Worm (Caenorhabditis elegans) whole organism, late embryonic: ENCODE measurements around the gene ZK892.3.

Experiments used
- C08G9.2 ChIP-seq: sonication (generic microtip); optimal IDR thresholded peaks from 2 replicates; lab custom pipeline; 2016; ENCODE audit warnings: mild to moderate bottlenecking, missing genetic modification characterization, moderate library complexity, missing compliant biosample characterization
- F13H6.1 ChIP-seq: sonication (generic microtip); optimal IDR thresholded peaks from 2 replicates; lab custom pipeline; 2016; ENCODE audit warnings: missing genetic modification characterization, missing compliant biosample characterization
- K02D7.2 ChIP-seq: sonication (generic microtip); optimal IDR thresholded peaks from 2 replicates; lab custom pipeline; 2017; ENCODE audit warnings: mild to moderate bottlenecking, missing genetic modification characterization, missing compliant biosample characterization
- T23F11.4 ChIP-seq: fragments of 200-800 bp; sonication (Bioruptor generic); optimal IDR thresholded peaks from 2 replicates; lab custom pipeline; 2018; ENCODE audit warnings: mild to moderate bottlenecking, missing genetic modification characterization, missing compliant biosample characterization
- Y22D7AL.16 ChIP-seq: sonication (generic microtip); optimal IDR thresholded peaks from 2 replicates; lab custom pipeline; 2016; ENCODE audit warnings: missing genetic modification characterization, missing compliant biosample characterization
- ahr-1 ChIP-seq: sonication (generic microtip); optimal IDR thresholded peaks from 2 replicates; lab custom pipeline; 2016; ENCODE audit warnings: missing genetic modification characterization, missing compliant biosample characterization
- ceh-14 ChIP-seq: sonication (generic microtip); optimal IDR thresholded peaks from 2 replicates; lab custom pipeline; 2016; ENCODE audit warnings: missing genotype, missing genetic modification characterization, missing compliant biosample characterization
- ceh-18 ChIP-seq: sonication (generic microtip); optimal IDR thresholded peaks from 2 replicates; lab custom pipeline; 2016; ENCODE audit warnings: missing genetic modification characterization, missing compliant biosample characterization
- ceh-19 ChIP-seq: fragments of 200-800 bp; sonication (Bioruptor generic); optimal IDR thresholded peaks from 2 replicates; lab custom pipeline; 2018; ENCODE audit warnings: mild to moderate bottlenecking, missing genetic modification characterization, missing compliant biosample characterization
- ceh-2 ChIP-seq: sonication (generic microtip); optimal IDR thresholded peaks from 2 replicates; lab custom pipeline; 2016; ENCODE audit warnings: missing genotype, missing genetic modification characterization, missing compliant biosample characterization
- ceh-22 ChIP-seq: sonication (generic microtip); optimal IDR thresholded peaks from 2 replicates; lab custom pipeline; 2017; ENCODE audit warnings: missing biosample characterization, missing genetic modification characterization
- ceh-31 ChIP-seq: sonication (generic microtip); optimal IDR thresholded peaks from 2 replicates; lab custom pipeline; 2016; ENCODE audit warnings: missing genetic modification characterization, missing compliant biosample characterization
- ceh-34 ChIP-seq: sonication (generic microtip); optimal IDR thresholded peaks from 2 replicates; lab custom pipeline; 2016; ENCODE audit warnings: mild to moderate bottlenecking, missing genetic modification characterization, missing compliant biosample characterization
- ceh-48 ChIP-seq: sonication (generic microtip); optimal IDR thresholded peaks from 2 replicates; lab custom pipeline; 2016; ENCODE audit warnings: missing genetic modification characterization, inconsistent platforms, missing compliant biosample characterization
- ceh-6 ChIP-seq: fragments of 200-800 bp; sonication (Bioruptor generic); optimal IDR thresholded peaks from 2 replicates; lab custom pipeline; 2018; ENCODE audit warnings: mild to moderate bottlenecking, missing genetic modification characterization, missing compliant biosample characterization
- dmd-4 ChIP-seq: sonication (generic microtip); optimal IDR thresholded peaks from 2 replicates; lab custom pipeline; 2016; ENCODE audit warnings: borderline replicate concordance, missing genetic modification characterization, missing compliant biosample characterization
- dve-1 ChIP-seq: sonication (generic microtip); optimal IDR thresholded peaks from 2 replicates; lab custom pipeline; 2017; ENCODE audit warnings: antibody characterized with exemption, mild to moderate bottlenecking, missing genetic modification characterization, missing compliant biosample characterization
- fax-1 ChIP-seq: sonication (generic microtip); optimal IDR thresholded peaks from 2 replicates; lab custom pipeline; 2016; ENCODE audit warnings: missing genotype, missing genetic modification characterization, missing compliant biosample characterization
- fkh-6 ChIP-seq: sonication (generic microtip); optimal IDR thresholded peaks from 2 replicates; lab custom pipeline; 2016; ENCODE audit warnings: missing genetic modification characterization, missing compliant biosample characterization
- gmeb-2 ChIP-seq: sonication (generic microtip); optimal IDR thresholded peaks from 2 replicates; lab custom pipeline; 2016; ENCODE audit warnings: missing genetic modification characterization, inconsistent platforms, missing compliant biosample characterization
- hlh-6 ChIP-seq: sonication (generic microtip); optimal IDR thresholded peaks from 2 replicates; lab custom pipeline; 2016; ENCODE audit warnings: missing genotype, missing genetic modification characterization, missing compliant biosample characterization
- hlh-8 ChIP-seq: sonication (generic microtip); optimal IDR thresholded peaks from 2 replicates; lab custom pipeline; 2016; ENCODE audit warnings: missing genotype, missing genetic modification characterization, missing compliant biosample characterization
- madf-2 ChIP-seq: sonication (generic microtip); optimal IDR thresholded peaks from 2 replicates; lab custom pipeline; 2017; ENCODE audit warnings: missing genetic modification characterization, missing compliant biosample characterization
- nfya-1 ChIP-seq: sonication (generic microtip); optimal IDR thresholded peaks from 2 replicates; lab custom pipeline; 2017; ENCODE audit warnings: missing genetic modification characterization, mild to moderate bottlenecking, missing compliant biosample characterization, antibody characterized with exemption, moderate library complexity
- nhr-11 ChIP-seq: fragments of 150-350 bp; optimal IDR thresholded peaks from 2 replicates; lab custom pipeline; 2014; ENCODE audit warnings: missing biosample characterization, missing genetic modification characterization
- odd-2 ChIP-seq: sonication (generic microtip); optimal IDR thresholded peaks from 2 replicates; lab custom pipeline; 2017; ENCODE audit warnings: antibody characterized with exemption, mild to moderate bottlenecking, missing genetic modification characterization, missing compliant biosample characterization
- pag-3 ChIP-seq: sonication (generic microtip); optimal IDR thresholded peaks from 2 replicates; lab custom pipeline; 2016; ENCODE audit warnings: missing compliant biosample characterization, missing genetic modification characterization, borderline replicate concordance
- pax-1 ChIP-seq: fragments of 150-350 bp; optimal IDR thresholded peaks from 2 replicates; lab custom pipeline; 2014; ENCODE audit warnings: missing biosample characterization, missing genetic modification characterization
- pha-2 ChIP-seq: sonication (generic microtip); optimal IDR thresholded peaks from 2 replicates; lab custom pipeline; 2017; ENCODE audit warnings: mild to moderate bottlenecking, missing genetic modification characterization, missing compliant biosample characterization
- pqm-1 ChIP-seq: sonication (generic microtip); optimal IDR thresholded peaks from 2 replicates; lab custom pipeline; 2016; ENCODE audit warnings: missing genetic modification characterization, missing compliant biosample characterization
- pros-1 ChIP-seq: fragments of 150-350 bp; optimal IDR thresholded peaks from 2 replicates; lab custom pipeline; 2014; ENCODE audit warnings: missing biosample characterization, missing genetic modification reagents, missing genetic modification characterization
- ref-2 ChIP-seq: sonication (generic microtip); optimal IDR thresholded peaks from 2 replicates; lab custom pipeline; 2016; ENCODE audit warnings: missing genetic modification characterization, missing compliant biosample characterization
- sdc-2 ChIP-seq: sonication (generic microtip); optimal IDR thresholded peaks from 2 replicates; lab custom pipeline; 2016; ENCODE audit warnings: missing genotype, missing genetic modification characterization, missing compliant biosample characterization
- sox-2 ChIP-seq: fragments of 200-800 bp; sonication (Bioruptor generic); IDR thresholded peaks from 2 replicates; pipeline ENCODE4 v1.3.6; 2022; ENCODE audit warnings: missing genetic modification reagents, missing genetic modification characterization, missing compliant biosample characterization
- sox-4 ChIP-seq: sonication (generic microtip); optimal IDR thresholded peaks from 2 replicates; lab custom pipeline; 2017; ENCODE audit warnings: mild to moderate bottlenecking, missing genetic modification characterization, inconsistent platforms, missing compliant biosample characterization
- syd-9 ChIP-seq: sonication (generic microtip); optimal IDR thresholded peaks from 2 replicates; lab custom pipeline; 2016; ENCODE audit warnings: mild to moderate bottlenecking, missing genetic modification characterization, moderate library complexity, missing compliant biosample characterization
- tbx-2 ChIP-seq: sonication (generic microtip); optimal IDR thresholded peaks from 2 replicates; lab custom pipeline; 2016; ENCODE audit warnings: missing genetic modification characterization, missing compliant biosample characterization
- unc-3 ChIP-seq, 2 experiments: fragments of 200-800 bp in 1 of 2; sonication (Bioruptor generic) in 1 of 2; sonication (generic microtip) in 1 of 2; conservative IDR thresholded peaks in 1 of 2; optimal IDR thresholded peaks in 1 of 2; 2 replicates each; pipeline versions ENCODE4 v1.3.6 to Lab custom; 2016 to 2022; ENCODE audit warnings: missing compliant biosample characterization in 2 of 2, missing genetic modification characterization in 2 of 2, missing genetic modification reagents in 1 of 2
- unc-42 ChIP-seq: sonication (generic microtip); optimal IDR thresholded peaks from 2 replicates; lab custom pipeline; 2016; ENCODE audit warnings: missing genotype, missing genetic modification characterization, missing compliant biosample characterization
- unc-55 ChIP-seq: sonication (generic microtip); optimal IDR thresholded peaks from 2 replicates; lab custom pipeline; 2017; ENCODE audit warnings: missing biosample characterization, missing genetic modification reagents, missing genetic modification characterization
- unc-86 ChIP-seq: sonication (generic microtip); optimal IDR thresholded peaks from 2 replicates; lab custom pipeline; 2016; ENCODE audit warnings: missing genetic modification characterization, missing compliant biosample characterization
- ztf-16 ChIP-seq: sonication (generic microtip); optimal IDR thresholded peaks from 2 replicates; lab custom pipeline; 2017; ENCODE audit warnings: missing genetic modification characterization, missing compliant biosample characterization

Gene ZK892.3

ce11 chrII:9982437-9982836 lies 19.2 kb upstream of the ZK892.3 start:
- peak; percentile 42 for TF ChIP-seq ceh-31 (tag; lab: Kevin White, UChicago)
- no peak for TF ChIP-seq madf-2 (tag; lab: Kevin White, UChicago)
- no peak for TF ChIP-seq Y22D7AL.16
- TF ChIP-seq K02D7.2 (tag; lab: Kevin White, UChicago) = no peak
- no peak for TF ChIP-seq dmd-4 (tag; lab: Kevin White, UChicago)
- TF ChIP-seq unc-42 (tag; lab: Kevin White, UChicago) = peak; percentile 81
- no peak for TF ChIP-seq T23F11.4 (GFP tag; lab: Kevin White, UChicago)
- no peak for TF ChIP-seq tbx-2 (tag; lab: Kevin White, UChicago)

DNA sequence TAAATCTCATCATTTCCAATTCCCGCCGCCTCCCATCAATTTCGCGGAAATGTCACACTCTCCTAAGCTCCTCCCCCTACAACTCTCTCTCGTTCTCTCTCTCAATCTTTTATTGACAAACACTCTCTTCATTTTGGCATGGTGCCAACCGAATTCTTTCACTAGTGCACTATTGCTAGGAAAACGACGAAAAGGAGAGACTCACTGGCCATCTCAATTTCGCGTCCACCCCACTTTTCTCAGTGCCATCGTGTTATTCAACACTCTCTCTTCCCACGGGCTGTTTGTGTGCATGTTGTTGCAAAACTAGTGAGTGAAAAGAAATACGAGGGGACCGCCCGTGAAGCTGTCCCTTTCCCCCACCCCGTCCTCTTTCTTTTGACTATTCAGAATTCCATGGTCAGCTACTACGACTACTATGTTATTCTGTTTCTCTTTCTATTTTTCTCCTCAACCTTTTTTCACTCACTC lies 16.7 kb upstream of the ZK892.3 start:
- no peak for TF ChIP-seq dve-1 (tag; lab: Kevin White, UChicago)
- peak; percentile 4 for TF ChIP-seq pros-1
- TF ChIP-seq gmeb-2 (tag; lab: Kevin White, UChicago) = no peak
- TF ChIP-seq unc-86 (tag; lab: Kevin White, UChicago) = no peak
- TF ChIP-seq fkh-6 (tag; lab: Kevin White, UChicago) = no peak
- TF ChIP-seq ceh-19 = peak; percentile 45
- TF ChIP-seq ceh-31 (tag; lab: Kevin White, UChicago) = peak; percentile 86
- no peak for TF ChIP-seq sox-4 (tag; lab: Kevin White, UChicago)
- peak; percentile 31 for TF ChIP-seq ceh-22 (tag; lab: Kevin White, UChicago)
- peak; percentile 93 for TF ChIP-seq ceh-18 (tag; lab: Kevin White, UChicago)
- no peak for TF ChIP-seq pha-2 (tag; lab: Kevin White, UChicago)
- TF ChIP-seq syd-9 (tag; lab: Kevin White, UChicago) = peak; percentile 11
- TF ChIP-seq pag-3 = no peak
- TF ChIP-seq T23F11.4 (GFP tag; lab: Kevin White, UChicago) = no peak
- no peak for TF ChIP-seq pqm-1 (tag; lab: Kevin White, UChicago)
- peak; percentile 39 for TF ChIP-seq sdc-2 (tag; lab: Kevin White, UChicago)
- peak; percentile 78 for TF ChIP-seq unc-42 (tag; lab: Kevin White, UChicago)
- TF ChIP-seq tbx-2 (tag; lab: Kevin White, UChicago) = peak; percentile 36
- peak; percentile 22 for TF ChIP-seq nfya-1 (tag; lab: Kevin White, UChicago)
- no peak for TF ChIP-seq ztf-16 (tag; lab: Kevin White, UChicago)
- TF ChIP-seq F13H6.1 (tag; lab: Kevin White, UChicago) = peak; percentile 20
- peak; percentile 45 for TF ChIP-seq ceh-14 (tag; lab: Kevin White, UChicago)
- peak; percentile 29 for TF ChIP-seq ceh-48 (tag; lab: Kevin White, UChicago)
- no peak for TF ChIP-seq ahr-1 (tag; lab: Kevin White, UChicago)
- TF ChIP-seq hlh-8 (tag; lab: Kevin White, UChicago) = no peak
- no peak for TF ChIP-seq unc-3 (GFP tag; conservative IDR thresholded peaks at IDR 0.05; lab: Robert Waterston, UW)
- TF ChIP-seq unc-3 (tag; optimal IDR thresholded peaks at IDR 0.05; lab: Kevin White, UChicago) = no peak
- TF ChIP-seq ceh-34 (tag; lab: Kevin White, UChicago) = peak; percentile 86
- TF ChIP-seq K02D7.2 (tag; lab: Kevin White, UChicago) = no peak
- TF ChIP-seq C08G9.2 = peak; percentile 37
- no peak for TF ChIP-seq pax-1 (tag; lab: Kevin White, UChicago)
- TF ChIP-seq ref-2 (tag; lab: Kevin White, UChicago) = peak; percentile 32
- peak; percentile 84 for TF ChIP-seq unc-55 (GFP tag; lab: Kevin White, UChicago)
- TF ChIP-seq nhr-11 (tag; lab: Kevin White, UChicago) = no peak
- no peak for TF ChIP-seq odd-2 (tag; lab: Kevin White, UChicago)
- no peak for TF ChIP-seq ceh-6
- TF ChIP-seq ceh-2 (tag; lab: Kevin White, UChicago) = peak; percentile 30
- peak; percentile 13 for TF ChIP-seq hlh-6 (tag; lab: Kevin White, UChicago)
- no peak for TF ChIP-seq sox-2 (GFP tag; lab: Robert Waterston, UW)
- TF ChIP-seq Y22D7AL.16 = no peak
- TF ChIP-seq fax-1 = peak; percentile 24
